Worm (Caenorhabditis elegans) whole organism, late embryonic: Measurements from ENCODE around the gene F56D6.13.

Experiments
- K09A11.1 ChIP-seq: sonication (generic microtip); optimal IDR thresholded peaks from 2 replicates; lab custom pipeline; 2017; ENCODE audit warnings: antibody characterized with exemption, mild to moderate bottlenecking, missing genetic modification characterization, missing compliant biosample characterization; ENCODE audit not compliant: insufficient read depth
- T23F11.4 ChIP-seq: fragments of 200-800 bp; sonication (Bioruptor generic); optimal IDR thresholded peaks from 2 replicates; lab custom pipeline; 2018; ENCODE audit warnings: mild to moderate bottlenecking, missing genetic modification characterization, missing compliant biosample characterization
- ceh-19 ChIP-seq: fragments of 200-800 bp; sonication (Bioruptor generic); optimal IDR thresholded peaks from 2 replicates; lab custom pipeline; 2018; ENCODE audit warnings: mild to moderate bottlenecking, missing genetic modification characterization, missing compliant biosample characterization
- ceh-2 ChIP-seq: sonication (generic microtip); optimal IDR thresholded peaks from 2 replicates; lab custom pipeline; 2016; ENCODE audit warnings: missing genotype, missing genetic modification characterization, missing compliant biosample characterization
- ceh-31 ChIP-seq: sonication (generic microtip); optimal IDR thresholded peaks from 2 replicates; lab custom pipeline; 2016; ENCODE audit warnings: missing genetic modification characterization, missing compliant biosample characterization
- ceh-45 ChIP-seq: fragments of 200-800 bp; sonication (Bioruptor generic); IDR thresholded peaks from 2 replicates; pipeline ENCODE4 v1.3.6; 2022; ENCODE audit warnings: missing genetic modification reagents, missing genetic modification characterization, missing compliant biosample characterization
- ceh-48 ChIP-seq: sonication (generic microtip); optimal IDR thresholded peaks from 2 replicates; lab custom pipeline; 2016; ENCODE audit warnings: missing genetic modification characterization, inconsistent platforms, missing compliant biosample characterization
- ceh-6 ChIP-seq: fragments of 200-800 bp; sonication (Bioruptor generic); optimal IDR thresholded peaks from 2 replicates; lab custom pipeline; 2018; ENCODE audit warnings: mild to moderate bottlenecking, missing genetic modification characterization, missing compliant biosample characterization
- ceh-9 ChIP-seq: sonication (generic microtip); optimal IDR thresholded peaks from 2 replicates; lab custom pipeline; 2016; ENCODE audit warnings: mild to moderate bottlenecking, missing genetic modification characterization, inconsistent platforms, missing compliant biosample characterization
- che-1 ChIP-seq: sonication (generic microtip); optimal IDR thresholded peaks from 2 replicates; lab custom pipeline; 2016; ENCODE audit warnings: mild to moderate bottlenecking, missing genetic modification characterization, missing compliant biosample characterization
- elt-2 ChIP-seq: sonication (generic microtip); optimal IDR thresholded peaks from 2 replicates; lab custom pipeline; 2016; ENCODE audit warnings: missing genetic modification reagents, missing genetic modification characterization, missing compliant biosample characterization
- fkh-10 ChIP-seq: fragments of 150-350 bp; optimal IDR thresholded peaks from 2 replicates; lab custom pipeline; 2014; ENCODE audit warnings: missing biosample characterization, missing genetic modification reagents, missing genetic modification characterization
- gmeb-2 ChIP-seq: sonication (generic microtip); optimal IDR thresholded peaks from 2 replicates; lab custom pipeline; 2016; ENCODE audit warnings: missing genetic modification characterization, inconsistent platforms, missing compliant biosample characterization
- hlh-15 ChIP-seq: sonication (generic microtip); optimal IDR thresholded peaks from 2 replicates; lab custom pipeline; 2016; ENCODE audit warnings: missing genetic modification characterization, missing compliant biosample characterization
- hlh-30 ChIP-seq: sonication (generic microtip); optimal IDR thresholded peaks from 2 replicates; lab custom pipeline; 2017; ENCODE audit warnings: antibody characterized with exemption, missing genetic modification characterization, missing compliant biosample characterization; ENCODE audit not compliant: insufficient read depth
- hlh-8 ChIP-seq: sonication (generic microtip); optimal IDR thresholded peaks from 2 replicates; lab custom pipeline; 2016; ENCODE audit warnings: missing genotype, missing genetic modification characterization, missing compliant biosample characterization
- lim-6 ChIP-seq: sonication (generic microtip); optimal IDR thresholded peaks from 2 replicates; lab custom pipeline; 2016; ENCODE audit warnings: missing genetic modification characterization, missing compliant biosample characterization
- lin-11 ChIP-seq: fragments of 200-800 bp; sonication (Bioruptor generic); optimal IDR thresholded peaks from 2 replicates; lab custom pipeline; 2018; ENCODE audit warnings: mild to moderate bottlenecking, missing genetic modification characterization, missing compliant biosample characterization
- mec-3 ChIP-seq: sonication (generic microtip); optimal IDR thresholded peaks from 2 replicates; lab custom pipeline; 2016; ENCODE audit warnings: borderline replicate concordance, missing genetic modification characterization, missing compliant biosample characterization
- nfya-1 ChIP-seq: sonication (generic microtip); optimal IDR thresholded peaks from 2 replicates; lab custom pipeline; 2017; ENCODE audit warnings: missing genetic modification characterization, mild to moderate bottlenecking, missing compliant biosample characterization, antibody characterized with exemption, moderate library complexity
- nhr-232 ChIP-seq: sonication (generic microtip); optimal IDR thresholded peaks from 2 replicates; lab custom pipeline; 2016; ENCODE audit warnings: missing genetic modification characterization, missing compliant biosample characterization
- pat-9 ChIP-seq: fragments of 200-800 bp; sonication (Bioruptor generic); optimal IDR thresholded peaks from 2 replicates; lab custom pipeline; 2018; ENCODE audit warnings: mild to moderate bottlenecking, missing genetic modification characterization, moderate library complexity, missing compliant biosample characterization
- pqm-1 ChIP-seq: sonication (generic microtip); optimal IDR thresholded peaks from 2 replicates; lab custom pipeline; 2016; ENCODE audit warnings: missing genetic modification characterization, missing compliant biosample characterization
- rnt-1 ChIP-seq: sonication (generic microtip); optimal IDR thresholded peaks from 2 replicates; lab custom pipeline; 2016; ENCODE audit warnings: missing genetic modification characterization, missing compliant biosample characterization
- sdc-2 ChIP-seq: sonication (generic microtip); optimal IDR thresholded peaks from 2 replicates; lab custom pipeline; 2016; ENCODE audit warnings: missing genotype, missing genetic modification characterization, missing compliant biosample characterization
- sox-2 ChIP-seq: fragments of 200-800 bp; sonication (Bioruptor generic); IDR thresholded peaks from 2 replicates; pipeline ENCODE4 v1.3.6; 2022; ENCODE audit warnings: missing genetic modification reagents, missing genetic modification characterization, missing compliant biosample characterization
- syd-9 ChIP-seq: sonication (generic microtip); optimal IDR thresholded peaks from 2 replicates; lab custom pipeline; 2016; ENCODE audit warnings: mild to moderate bottlenecking, missing genetic modification characterization, moderate library complexity, missing compliant biosample characterization
- tbx-2 ChIP-seq: sonication (generic microtip); optimal IDR thresholded peaks from 2 replicates; lab custom pipeline; 2016; ENCODE audit warnings: missing genetic modification characterization, missing compliant biosample characterization
- unc-55 ChIP-seq: sonication (generic microtip); optimal IDR thresholded peaks from 2 replicates; lab custom pipeline; 2017; ENCODE audit warnings: missing biosample characterization, missing genetic modification reagents, missing genetic modification characterization
- zip-5 ChIP-seq: sonication (generic microtip); optimal IDR thresholded peaks from 2 replicates; lab custom pipeline; 2016; ENCODE audit warnings: missing genetic modification characterization, missing compliant biosample characterization

Gene F56D6.13

ce11 chrIV:3873195-3873594, 36.0 kb upstream of the F56D6.13 start:
- no peak for TF ChIP-seq lin-11 (tag; lab: Kevin White, UChicago)
- no peak for TF ChIP-seq ceh-31 (tag; lab: Kevin White, UChicago)
- TF ChIP-seq zip-5, result no peak
- no peak for TF ChIP-seq elt-2 (tag; lab: Kevin White, UChicago)
- no peak for TF ChIP-seq hlh-8
- no peak for TF ChIP-seq K09A11.1 (tag; lab: Kevin White, UChicago)
- TF ChIP-seq T23F11.4 (GFP tag; lab: Kevin White, UChicago), result no peak
- TF ChIP-seq, all 69 proteins: peak for 0

- TF ChIP-seq fkh-10, result no peak
- TF ChIP-seq nhr-232, result no peak
- no peak for TF ChIP-seq hlh-8
- TF ChIP-seq pqm-1 (tag; lab: Kevin White, UChicago), result no peak
- TF ChIP-seq sox-2 (GFP tag; lab: Robert Waterston, UW), result no peak
- no peak for TF ChIP-seq lim-6
Measured at ce11 chrIV:3873706-3874105, 35.5 kb upstream of the F56D6.13 start, which contains the start of gene F37C4.5. Gene F37C4.5, minus strand, starts transcription at chrIV:3873806.

- TF ChIP-seq unc-55 (GFP tag; lab: Kevin White, UChicago) (no peak), gmeb-2 (peak; percentile 5)
Measured at ce11 chrIV:3874417-3874816, 34.8 kb upstream of the F56D6.13 start.

- TF ChIP-seq gmeb-2 (no peak), sdc-2 (no peak)
- TF ChIP-seq, all 69 proteins: peak for 0
Measured at ce11 chrIV:3875260-3875659, 34.0 kb upstream of the F56D6.13 start.

ce11 chrIV:3876955-3877354, 32.3 kb upstream of the F56D6.13 start:
- TF ChIP-seq sox-2 (GFP tag; lab: Robert Waterston, UW) (no peak), mec-3 (tag; lab: Kevin White, UChicago) (no peak), ceh-48 (no peak), tbx-2 (no peak), T23F11.4 (GFP tag; lab: Kevin White, UChicago) (no peak), hlh-15 (tag; lab: Kevin White, UChicago) (no peak), ceh-6 (GFP tag; lab: Kevin White, UChicago) (no peak), hlh-30 (tag; lab: Kevin White, UChicago) (no peak), ceh-45 (GFP tag; lab: Robert Waterston, UW) (no peak), ceh-2 (no peak), rnt-1 (tag; lab: Kevin White, UChicago) (no peak)
- TF ChIP-seq, all 69 proteins: peak for 0

ce11 chrIV:3878283-3878938, 30.8 kb upstream of the F56D6.13 start, which contains the start of gene F37C4.6:
Gene F37C4.6, minus strand, starts transcription at chrIV:3878333.
- TF ChIP-seq ceh-31 (tag; lab: Kevin White, UChicago) (no peak), che-1 (tag; lab: Kevin White, UChicago) (no peak), ceh-19 (GFP tag; lab: Kevin White, UChicago) (no peak), elt-2 (tag; lab: Kevin White, UChicago) (peak; percentile 71), ceh-9 (tag; lab: Kevin White, UChicago) (no peak), fkh-10 (no peak), nfya-1 (tag; lab: Kevin White, UChicago) (no peak), syd-9 (tag; lab: Kevin White, UChicago) (no peak), pat-9 (tag; lab: Kevin White, UChicago) (no peak)
